Worm (Caenorhabditis elegans) whole organism, L4/young adult: ENCODE results near the gene col-123.

Experiments
- W03F9.2 ChIP-seq: fragments of 150-350 bp; optimal IDR thresholded peaks from 2 replicates; lab custom pipeline; 2014; ENCODE audit warnings: missing biosample characterization, missing genetic modification characterization
- dao-5 ChIP-seq: sonication (generic microtip); optimal IDR thresholded peaks from 2 replicates; lab custom pipeline; 2016; ENCODE audit warnings: missing genotype, missing genetic modification characterization, moderate library complexity, missing compliant biosample characterization
- him-1 ChIP-seq: sonication (generic microtip); optimal IDR thresholded peaks from 2 replicates; lab custom pipeline; 2016; ENCODE audit warnings: missing genotype, missing genetic modification reagents, missing genetic modification characterization, missing compliant biosample characterization

- TF ChIP-seq dao-5: no peak
- no peak for TF ChIP-seq him-1
- TF ChIP-seq W03F9.2 (tag; lab: Kevin White, UChicago): no peak
Measured at ce11 chrIV:9864778-9865177, 43.1 kb downstream of the col-123 start, which contains the start of the genes K07F5.15 and K07F5.22.
